Fruit fly (Drosophila melanogaster) whole organism, adult: ENCODE data around the gene dl.

Experiments
- CG11617 ChIP-seq: fragments of 200-800 bp; sonication (Bioruptor generic); optimal IDR thresholded peaks from 2 replicates; lab custom pipeline; 2017; ENCODE audit warnings: mild to moderate bottlenecking, missing biosample characterization, missing genetic modification reagents, missing genetic modification characterization
- CG12768 ChIP-seq: fragments of 200-800 bp; sonication (Bioruptor generic); optimal IDR thresholded peaks from 2 replicates; lab custom pipeline; 2017; ENCODE audit warnings: missing biosample characterization, missing genetic modification characterization, mild to moderate bottlenecking, moderate library complexity, missing genetic modification reagents
- CG14711 ChIP-seq: fragments of 200-800 bp; sonication (Bioruptor generic); optimal IDR thresholded peaks from 2 replicates; lab custom pipeline; 2018; ENCODE audit warnings: missing biosample characterization, mild to moderate bottlenecking, missing genetic modification characterization, moderate library complexity
- CG33017 ChIP-seq: fragments of 200-800 bp; sonication (Bioruptor generic); optimal IDR thresholded peaks from 2 replicates; lab custom pipeline; 2018; ENCODE audit warnings: missing biosample characterization, mild to moderate bottlenecking, missing genetic modification characterization, moderate library complexity
- CG5204 ChIP-seq: fragments of 200-800 bp; sonication (Bioruptor generic); optimal IDR thresholded peaks from 2 replicates; lab custom pipeline; 2016; ENCODE audit warnings: missing biosample characterization, missing genetic modification characterization
- CG7045 ChIP-seq: fragments of 200-800 bp; sonication (Bioruptor generic); optimal IDR thresholded peaks from 2 replicates; lab custom pipeline; 2017; ENCODE audit warnings: missing biosample characterization, mild to moderate bottlenecking, missing genetic modification characterization
- CG7101 ChIP-seq: fragments of 200-800 bp; sonication (Bioruptor generic); optimal IDR thresholded peaks from 2 replicates; lab custom pipeline; 2018; ENCODE audit warnings: missing biosample characterization, mild to moderate bottlenecking, missing genetic modification characterization, moderate library complexity
- Hr96 ChIP-seq: fragments of 200-800 bp; sonication (Bioruptor generic); optimal IDR thresholded peaks from 2 replicates; lab custom pipeline; 2016; ENCODE audit warnings: missing biosample characterization, missing genetic modification characterization
- Mnt ChIP-seq: fragments of 200-800 bp; sonication (Bioruptor generic); optimal IDR thresholded peaks from 2 replicates; lab custom pipeline; 2016; ENCODE audit warnings: missing biosample characterization, mild to moderate bottlenecking, missing genetic modification characterization
- bab1 ChIP-seq: fragments of 200-800 bp; sonication (Bioruptor generic); optimal IDR thresholded peaks from 3 replicates; lab custom pipeline; 2019; ENCODE audit warnings: missing biosample characterization, mild to moderate bottlenecking, missing genetic modification characterization, moderate library complexity
- kay ChIP-seq: fragments of 200-800 bp; sonication (Bioruptor generic); peaks from one replicate; lab custom pipeline; 2016; ENCODE audit warnings: missing biosample characterization, missing genetic modification characterization, borderline replicate concordance
- ovo ChIP-seq: fragments of 200-800 bp; sonication (Bioruptor generic); optimal IDR thresholded peaks from 2 replicates; lab custom pipeline; 2016; ENCODE audit warnings: missing biosample characterization, missing genetic modification characterization
- pad ChIP-seq: fragments of 200-800 bp; sonication (Bioruptor generic); optimal IDR thresholded peaks from 3 replicates; lab custom pipeline; 2017; ENCODE audit warnings: missing biosample characterization, missing genetic modification characterization, mild to moderate bottlenecking, moderate library complexity, missing genetic modification reagents
- tj ChIP-seq: fragments of 200-800 bp; sonication (Bioruptor generic); optimal IDR thresholded peaks from 3 replicates; lab custom pipeline; 2017; ENCODE audit warnings: missing biosample characterization, mild to moderate bottlenecking, missing genetic modification characterization, moderate library complexity

DNA sequence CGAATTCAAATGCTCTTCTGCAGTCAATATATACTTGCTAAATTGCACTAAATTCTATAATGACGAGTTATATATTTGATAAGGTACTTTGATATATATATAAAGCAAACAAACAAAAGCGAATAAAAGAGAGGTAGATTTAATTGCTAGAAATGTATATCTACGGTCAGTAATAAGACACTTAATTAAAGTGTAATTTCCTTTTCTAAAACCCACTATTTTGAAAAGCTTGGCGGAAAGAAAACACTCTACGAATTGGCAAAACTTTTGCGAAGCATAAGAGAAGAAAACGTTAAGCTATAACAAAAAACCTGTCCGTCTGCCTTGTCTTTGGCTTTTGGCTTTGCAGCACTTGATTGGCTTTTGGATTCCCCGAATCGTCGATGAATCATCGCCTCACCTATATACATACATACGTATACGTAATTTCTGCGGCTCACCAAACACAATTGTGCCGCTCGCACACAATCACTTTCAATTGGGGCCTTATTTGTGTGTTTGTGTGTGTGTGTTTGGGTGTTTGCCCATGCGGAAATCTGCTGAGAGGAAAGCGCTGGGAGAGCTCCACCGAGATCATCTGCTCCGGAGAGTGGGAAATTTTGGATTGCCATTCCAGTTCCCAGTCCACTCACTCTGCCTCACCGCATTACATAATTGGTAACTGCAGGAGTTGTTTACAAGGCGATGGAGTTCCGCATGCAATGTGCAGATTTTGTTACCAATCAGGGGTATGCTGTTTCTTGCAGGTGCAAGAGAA is 19.4 kb downstream of the dl start:
- TF ChIP-seq CG12768 (GFP tag; lab: Kevin White, UChicago) (no peak), kay (GFP tag; lab: Kevin White, UChicago) (peak; percentile 54), CG11617 (GFP tag; lab: Kevin White, UChicago) (no peak), CG7101 (tag; lab: Kevin White, UChicago) (no peak), CG7045 (GFP tag; lab: Kevin White, UChicago) (no peak), CG14711 (tag; lab: Kevin White, UChicago) (no peak), Hr96 (GFP tag; lab: Kevin White, UChicago) (no peak), bab1 (GFP tag; lab: Kevin White, UChicago) (no peak), Mnt (GFP tag; lab: Kevin White, UChicago) (no peak), pad (GFP tag; lab: Kevin White, UChicago) (no peak), ovo (no peak), CG5204 (GFP tag; lab: Kevin White, UChicago) (no peak), tj (no peak), CG33017 (tag; lab: Kevin White, UChicago) (no peak)
